Worm (Caenorhabditis elegans): ENCODE data around the gene ZK596.2.

- TF ChIP-seq elt-3 (tag; optimal IDR thresholded peaks at IDR 0.05) (no peak), ceh-83 (GFP tag; optimal IDR thresholded peaks at IDR 0.05) (no peak)
These were observed 45.1 kb downstream of the ZK596.2 start, which contains the start of gene nish-1 for ce11 chrIV:10864031-10864430.
